Worm (Caenorhabditis elegans): ENCODE data around the gene npp-26.

- TF ChIP-seq nhr-11 (tag; optimal IDR thresholded peaks at IDR 0.05) (no peak), mes-2 (tag; optimal IDR thresholded peaks at IDR 0.05; ENCODE audit: poor library complexity, severe bottlenecking) (no peak), ztf-7 (tag; optimal IDR thresholded peaks at IDR 0.05) (no peak), lsy-2 (tag; optimal IDR thresholded peaks at IDR 0.05) (no peak), F49E8.2 (tag; optimal IDR thresholded peaks at IDR 0.05; ENCODE audit: borderline replicate concordance) (no peak), lin-29 (GFP tag; IDR thresholded peaks at IDR 0.05) (no peak), daf-12 (tag; optimal IDR thresholded peaks at IDR 0.05) (no peak), mdt-29 (GFP tag; IDR thresholded peaks at IDR 0.05) (no peak), ces-1 (GFP tag; optimal IDR thresholded peaks at IDR 0.05) (no peak)
Observed at ce11 chrIV:4749155-4749554, 15.4 kb upstream of the npp-26 start.
